Worm (Caenorhabditis elegans): ENCODE data around the gene scl-25.

The scl-25 gene

DNA sequence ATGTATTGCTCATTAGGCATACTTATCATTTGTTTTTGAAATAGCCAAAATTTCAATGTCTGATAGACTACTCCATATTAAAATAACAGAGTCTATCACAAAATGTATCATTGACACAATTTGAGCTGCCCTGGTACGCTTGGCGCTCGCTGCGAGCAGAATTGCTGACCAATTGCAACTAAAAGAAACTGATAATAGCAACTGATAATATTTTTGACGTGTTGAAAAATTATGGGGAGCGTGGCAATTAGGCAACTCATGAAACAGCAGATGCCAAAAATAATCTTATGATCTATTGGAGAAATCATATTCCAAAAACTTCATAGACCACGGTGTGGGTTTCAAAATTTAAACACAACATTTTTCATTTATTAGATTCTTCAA, 15.8 kb downstream of the scl-25 start (continued):
- TF ChIP-seq hmg-1.1 (GFP tag; IDR thresholded peaks at IDR 0.05) (no peak), dmd-6 (GFP tag; IDR thresholded peaks at IDR 0.05) (peak; percentile 73), rbr-2 (tag; optimal IDR thresholded peaks at IDR 0.05) (no peak), zfp-3 (GFP tag; conservative IDR thresholded peaks at IDR 0.05) (no peak)

DNA sequence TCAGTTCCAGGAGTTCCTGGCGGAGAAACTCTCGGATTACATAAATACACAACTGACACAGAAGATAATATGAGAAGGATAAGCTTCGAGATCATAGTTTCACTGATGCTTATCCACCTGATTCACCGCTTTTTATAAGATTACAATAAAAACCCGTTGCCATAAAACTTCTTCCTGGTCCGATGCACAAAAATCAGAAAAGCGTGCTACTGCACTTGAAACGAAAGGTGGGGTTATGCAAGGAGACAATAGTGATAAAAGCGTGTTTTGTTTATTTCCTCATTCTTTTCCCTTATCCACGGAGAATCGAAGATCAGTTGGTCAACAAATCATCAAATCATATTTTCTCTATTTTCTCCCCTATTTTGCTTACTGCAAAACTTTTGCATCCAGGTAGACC, 17.1 kb downstream of the scl-25 start, which contains the start of gene Y68A4B.3:
TSS of gene Y68A4B.3 (minus strand) at position 101 of the 400 bp plus-strand sequence.
- TF ChIP-seq mdt-29 (GFP tag; IDR thresholded peaks at IDR 0.05) = no peak
- no peak for TF ChIP-seq Y105C5A.15 (GFP tag; IDR thresholded peaks at IDR 0.05)
- no peak for TF ChIP-seq duxl-1 (tag; optimal IDR thresholded peaks at IDR 0.05; ENCODE audit: poor library complexity)
- TF ChIP-seq ztf-7 (tag; optimal IDR thresholded peaks at IDR 0.05) = no peak
- TF ChIP-seq spr-3 (GFP tag; optimal IDR thresholded peaks at IDR 0.05) = no peak
- no peak for TF ChIP-seq nhr-41 (GFP tag; IDR thresholded peaks at IDR 0.05)

DNA sequence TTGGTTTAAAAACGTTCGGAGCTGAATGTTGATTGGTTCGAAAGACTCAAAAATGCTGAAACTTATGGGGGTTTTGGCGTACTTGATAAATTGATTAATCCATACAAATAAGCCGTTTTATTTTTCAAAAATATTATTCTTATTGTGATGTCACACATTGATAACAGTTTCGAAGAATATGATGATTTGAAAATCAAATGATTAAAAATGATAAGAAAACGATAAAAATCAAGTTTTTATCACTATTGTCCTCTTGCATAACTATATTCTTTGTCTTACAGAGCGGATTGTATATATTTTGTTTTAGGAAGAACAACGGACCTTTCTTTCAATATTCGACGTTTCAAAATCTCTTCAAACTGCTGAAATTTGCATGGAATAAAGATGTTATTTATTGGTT, 17.5 kb downstream of the scl-25 start:
- TF ChIP-seq ceh-20 (GFP tag; IDR thresholded peaks at IDR 0.05) (no peak), aha-1 (tag) (no peak), pqm-1 (tag; optimal IDR thresholded peaks at IDR 0.05) (peak; percentile 20), mdt-29 (GFP tag; IDR thresholded peaks at IDR 0.05) (no peak), arid-1 (GFP tag; conservative IDR thresholded peaks at IDR 0.05) (no peak), ama-1 (optimal IDR thresholded peaks at IDR 0.05) (no peak), dmd-6 (GFP tag; IDR thresholded peaks at IDR 0.05) (0 out of 2 replicates have a peak, but pooled peaks have one; percentile 7), php-3 (GFP tag; IDR thresholded peaks at IDR 0.05) (0 out of 2 replicates have a peak, but pooled peaks have one; percentile 26), F26F4.8 (GFP tag; conservative IDR thresholded peaks at IDR 0.05) (no peak), nhr-102 (tag; optimal IDR thresholded peaks at IDR 0.05) (no peak), unc-130 (GFP tag; optimal IDR thresholded peaks at IDR 0.05) (no peak), ZK337.2 (GFP tag; IDR thresholded peaks at IDR 0.05) (no peak), madf-9 (GFP tag; conservative IDR thresholded peaks at IDR 0.05) (no peak), rbr-2 (tag; optimal IDR thresholded peaks at IDR 0.05) (no peak)

DNA sequence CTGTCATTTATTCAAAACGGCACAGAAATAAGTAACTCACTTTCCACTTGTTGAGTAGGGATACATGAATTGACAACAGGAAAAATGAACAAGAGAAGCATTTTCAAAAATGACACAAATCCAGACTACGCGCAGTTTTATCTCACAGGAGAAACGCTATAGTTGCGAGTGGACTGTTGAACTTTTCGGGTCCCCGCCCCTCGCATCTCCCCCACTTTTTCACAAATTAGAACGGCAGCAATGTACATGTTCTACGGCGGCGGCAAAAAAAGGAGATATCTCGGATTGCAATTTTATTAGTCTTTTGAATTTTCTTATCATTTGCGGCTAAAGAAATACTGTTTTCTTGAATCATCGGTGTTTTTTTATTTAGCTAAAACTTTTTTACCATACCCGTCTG, 19.9 kb downstream of the scl-25 start, which contains the start of gene clec-242:
TSS of gene clec-242 (minus strand) at position 101 of the 400 bp plus-strand sequence.
- no peak for TF ChIP-seq vab-7 (GFP tag; IDR thresholded peaks at IDR 0.05)
- TF ChIP-seq F26F4.8 (GFP tag; conservative IDR thresholded peaks at IDR 0.05) = no peak
- TF ChIP-seq egl-27 (tag; optimal IDR thresholded peaks at IDR 0.05) = no peak
- TF ChIP-seq daf-8 (GFP tag; IDR thresholded peaks at IDR 0.05) = no peak
- TF ChIP-seq nhr-42 (GFP tag; IDR thresholded peaks at IDR 0.05) = no peak
- no peak for TF ChIP-seq ztf-7 (tag; optimal IDR thresholded peaks at IDR 0.05)
- TF ChIP-seq T20F7.1 (GFP tag; optimal IDR thresholded peaks at IDR 0.05) = no peak
- TF ChIP-seq zip-11 (GFP tag; IDR thresholded peaks at IDR 0.05) = no peak
- no peak for TF ChIP-seq snpc-1.2 (GFP tag; IDR thresholded peaks at IDR 0.05)
- TF ChIP-seq T26A8.4 (GFP tag; IDR thresholded peaks at IDR 0.05) = no peak

DNA sequence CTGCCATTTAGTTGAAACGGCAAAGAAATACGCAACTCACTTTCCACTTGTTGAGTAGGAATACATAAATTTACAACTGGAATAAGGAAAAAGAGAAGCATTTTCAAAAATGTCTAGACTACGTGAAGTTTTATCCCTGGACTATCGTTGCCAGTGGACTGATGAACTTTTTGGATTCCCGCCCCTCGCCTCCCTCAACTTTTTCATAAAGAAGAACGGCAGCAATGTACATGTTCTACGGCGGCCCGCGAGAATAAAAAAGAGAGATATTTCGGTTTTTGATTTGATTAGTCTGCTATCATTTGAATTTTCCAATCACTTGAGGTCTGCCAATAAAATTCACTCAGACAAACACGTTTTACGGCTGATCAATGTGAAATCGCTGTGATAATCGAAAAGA, 23.4 kb downstream of the scl-25 start, which contains the start of gene clec-243:
TSS of gene clec-243 (minus strand) at position 101 of the 400 bp plus-strand sequence.
- TF ChIP-seq fkh-10 (GFP tag; optimal IDR thresholded peaks at IDR 0.05) (no peak), ama-1 (optimal IDR thresholded peaks at IDR 0.05) (no peak), mdt-29 (GFP tag; IDR thresholded peaks at IDR 0.05) (no peak), lin-13 (GFP tag; optimal IDR thresholded peaks at IDR 0.05) (no peak), unc-130 (GFP tag; optimal IDR thresholded peaks at IDR 0.05) (no peak), spr-3 (GFP tag; optimal IDR thresholded peaks at IDR 0.05) (no peak), saeg-2 (GFP tag; IDR thresholded peaks at IDR 0.05) (no peak), zag-1 (tag; optimal IDR thresholded peaks at IDR 0.05) (no peak), daf-8 (GFP tag; IDR thresholded peaks at IDR 0.05) (no peak), ces-1 (GFP tag; optimal IDR thresholded peaks at IDR 0.05) (no peak)

Data from whole organism, L4 larva.